Fruit fly (Drosophila melanogaster): ENCODE results near the gene Nf-YC.

dm6 chrX:6868629-6869579, 48.2 kb upstream of the Nf-YC start:
- TF ChIP-seq CTCF (optimal IDR thresholded peaks at IDR 0.05) (no peak), CG8478 (optimal IDR thresholded peaks at IDR 0.05) (no peak)
